Worm (Caenorhabditis elegans) whole organism, L3 larva: ENCODE results near the gene ncx-9.

ENCODE experiments used
- R02D3.7 ChIP-seq: fragments of 150-350 bp; optimal IDR thresholded peaks from 2 replicates; lab custom pipeline; 2014; ENCODE audit warnings: missing biosample characterization, missing genetic modification characterization
- aly-2 ChIP-seq: fragments of 150-350 bp; optimal IDR thresholded peaks from 2 replicates; lab custom pipeline; 2014; ENCODE audit warnings: missing biosample characterization, missing genetic modification characterization
- ama-1 ChIP-seq: fragments of 150-350 bp; optimal IDR thresholded peaks from 2 replicates; lab custom pipeline; 2018
- ceh-16 ChIP-seq: sonication (generic microtip); optimal IDR thresholded peaks from 2 replicates; lab custom pipeline; 2017; ENCODE audit warnings: missing biosample characterization, missing genetic modification characterization
- ceh-9 ChIP-seq: sonication (generic microtip); optimal IDR thresholded peaks from 2 replicates; lab custom pipeline; 2018; ENCODE audit warnings: missing biosample characterization, missing genetic modification characterization
- daf-12 ChIP-seq: fragments of 150-350 bp; optimal IDR thresholded peaks from 2 replicates; lab custom pipeline; 2014; ENCODE audit warnings: missing biosample characterization, missing genetic modification reagents, missing genetic modification characterization
- egl-27 ChIP-seq: sonication (generic microtip); optimal IDR thresholded peaks from 4 replicates; lab custom pipeline; 2017; ENCODE audit warnings: missing biosample characterization, missing genetic modification reagents, missing genetic modification characterization
- egl-5 ChIP-seq: fragments of 150-350 bp; optimal IDR thresholded peaks from 2 replicates; lab custom pipeline; 2017; ENCODE audit warnings: missing biosample characterization, missing genetic modification reagents, missing genetic modification characterization, inconsistent platforms
- elt-1 ChIP-seq: fragments of 150-350 bp; optimal IDR thresholded peaks from 2 replicates; lab custom pipeline; 2014; ENCODE audit warnings: missing biosample characterization, missing genetic modification characterization
- elt-2 ChIP-seq: sonication (generic microtip); optimal IDR thresholded peaks from 2 replicates; lab custom pipeline; 2016; ENCODE audit warnings: missing genetic modification reagents, mild to moderate bottlenecking, missing genetic modification characterization, missing compliant biosample characterization
- eor-1 ChIP-seq, 2 experiments: fragments of 150-350 bp; optimal IDR thresholded peaks; 2 replicates each; lab custom pipeline; 2014 to 2018; ENCODE audit warnings: missing biosample characterization in 2 of 2, missing genetic modification characterization in 2 of 2
- fkh-10 ChIP-seq: sonication (generic microtip); optimal IDR thresholded peaks from 2 replicates; lab custom pipeline; 2017; ENCODE audit warnings: missing biosample characterization, missing genetic modification reagents, missing genetic modification characterization
- fkh-2 ChIP-seq: fragments of 150-350 bp; optimal IDR thresholded peaks from 2 replicates; lab custom pipeline; 2014; ENCODE audit warnings: missing biosample characterization, missing genetic modification reagents, missing genetic modification characterization
- fos-1 ChIP-seq: fragments of 150-350 bp; optimal IDR thresholded peaks from 2 replicates; lab custom pipeline; 2014; ENCODE audit warnings: missing biosample characterization, missing genetic modification characterization
- hmg-11 ChIP-seq: sonication (generic microtip); optimal IDR thresholded peaks from 2 replicates; lab custom pipeline; 2016; ENCODE audit warnings: missing genetic modification characterization, missing compliant biosample characterization
- jun-1 ChIP-seq: fragments of 150-350 bp; optimal IDR thresholded peaks from 2 replicates; lab custom pipeline; 2014; ENCODE audit warnings: missing biosample characterization, missing genetic modification reagents, missing genetic modification characterization
- lin-15B ChIP-seq: fragments of 150-350 bp; optimal IDR thresholded peaks from 2 replicates; lab custom pipeline; 2014; ENCODE audit warnings: missing biosample characterization, missing genetic modification characterization
- lin-39 ChIP-seq: fragments of 150-350 bp; optimal IDR thresholded peaks from 2 replicates; lab custom pipeline; 2018; ENCODE audit warnings: missing biosample characterization, missing genetic modification reagents, missing genetic modification characterization
- lsy-12 ChIP-seq: sonication (generic microtip); optimal IDR thresholded peaks from 2 replicates; lab custom pipeline; 2016; ENCODE audit warnings: mild to moderate bottlenecking, missing genetic modification characterization, missing compliant biosample characterization
- mdl-1 ChIP-seq: fragments of 150-350 bp; optimal IDR thresholded peaks from 2 replicates; lab custom pipeline; 2014; ENCODE audit warnings: missing biosample characterization, missing genetic modification characterization
- nhr-11 ChIP-seq: fragments of 150-350 bp; optimal IDR thresholded peaks from 2 replicates; lab custom pipeline; 2014; ENCODE audit warnings: missing biosample characterization, missing genetic modification characterization
- nhr-12 ChIP-seq: fragments of 150-350 bp; optimal IDR thresholded peaks from 2 replicates; lab custom pipeline; 2014; ENCODE audit warnings: missing biosample characterization, missing genetic modification characterization
- nhr-237 ChIP-seq: fragments of 150-350 bp; optimal IDR thresholded peaks from 2 replicates; lab custom pipeline; 2014; ENCODE audit warnings: missing biosample characterization, missing genetic modification characterization
- nhr-25 ChIP-seq: sonication (generic microtip); optimal IDR thresholded peaks from 2 replicates; lab custom pipeline; 2017; ENCODE audit warnings: missing biosample characterization, missing genetic modification characterization
- nhr-28 ChIP-seq: fragments of 150-350 bp; optimal IDR thresholded peaks from 2 replicates; lab custom pipeline; 2014; ENCODE audit warnings: missing biosample characterization, missing genetic modification characterization
- nhr-43 ChIP-seq: sonication (generic microtip); optimal IDR thresholded peaks from 2 replicates; lab custom pipeline; 2016; ENCODE audit warnings: mild to moderate bottlenecking, missing genetic modification characterization, missing compliant biosample characterization; ENCODE audit not compliant: poor library complexity, severe bottlenecking
- nhr-76 ChIP-seq: fragments of 150-350 bp; sonication (generic microtip); optimal IDR thresholded peaks from 5 replicates; lab custom pipeline; 2014; ENCODE audit warnings: missing biosample characterization, missing genetic modification characterization
- nhr-77 ChIP-seq: fragments of 150-350 bp; optimal IDR thresholded peaks from 2 replicates; lab custom pipeline; 2014; ENCODE audit warnings: missing biosample characterization, missing genetic modification characterization
- pha-4 ChIP-seq: fragments of 150-350 bp; optimal IDR thresholded peaks from 2 replicates; lab custom pipeline; 2014; ENCODE audit warnings: missing biosample characterization, missing genetic modification reagents, missing genetic modification characterization
- pqm-1 ChIP-seq: fragments of 150-350 bp; optimal IDR thresholded peaks from 2 replicates; lab custom pipeline; 2017; ENCODE audit warnings: missing biosample characterization, missing genetic modification characterization, inconsistent platforms
- sea-2 ChIP-seq: fragments of 150-350 bp; sonication (generic microtip); optimal IDR thresholded peaks from 4 replicates; lab custom pipeline; 2014; ENCODE audit warnings: missing biosample characterization, missing genetic modification reagents, missing genetic modification characterization
- skn-1 ChIP-seq: fragments of 150-350 bp; optimal IDR thresholded peaks from 2 replicates; lab custom pipeline; 2014; ENCODE audit warnings: missing biosample characterization, missing genetic modification characterization
- snpc-4 ChIP-seq: fragments of 150-350 bp; optimal IDR thresholded peaks from 2 replicates; lab custom pipeline; 2014; ENCODE audit warnings: missing biosample characterization, missing genetic modification characterization
- tbx-2 ChIP-seq: sonication (generic microtip); optimal IDR thresholded peaks from 2 replicates; lab custom pipeline; 2016; ENCODE audit warnings: mild to moderate bottlenecking, missing genetic modification characterization, missing compliant biosample characterization
- zag-1 ChIP-seq: fragments of 150-350 bp; optimal IDR thresholded peaks from 2 replicates; lab custom pipeline; 2014; ENCODE audit warnings: missing biosample characterization, missing genetic modification characterization
- ztf-11 ChIP-seq: fragments of 150-350 bp; optimal IDR thresholded peaks from 2 replicates; lab custom pipeline; 2014; ENCODE audit warnings: missing biosample characterization, missing genetic modification characterization
- ztf-4 ChIP-seq: fragments of 150-350 bp; optimal IDR thresholded peaks from 2 replicates; lab custom pipeline; 2014; ENCODE audit warnings: missing biosample characterization, missing genetic modification characterization

ncx-9 gene

ce11 chrV:5027640-5028039 is 32.6 kb upstream of the ncx-9 start, which contains the start of gene cpt-4:
Gene cpt-4 (minus strand): TSS chrV:5027723.
- TF ChIP-seq elt-2 (tag; lab: Kevin White, UChicago) (peak; percentile 95), ceh-16 (tag; lab: Kevin White, UChicago) (no peak), ztf-11 (tag; lab: Kevin White, UChicago) (no peak), pqm-1 (tag; lab: Kevin White, UChicago) (peak; percentile 83), mdl-1 (tag; lab: Kevin White, UChicago) (peak; percentile 5)

ce11 chrV:5026438-5026837 is 31.4 kb upstream of the ncx-9 start:
- TF ChIP-seq ama-1 (lab: Kevin White, UChicago) (no peak), pha-4 (tag; lab: Kevin White, UChicago) (no peak), pqm-1 (tag; lab: Kevin White, UChicago) (peak; percentile 58), nhr-43 (tag; lab: Kevin White, UChicago) (peak; percentile 13), lsy-12 (tag; lab: Kevin White, UChicago) (no peak), fos-1 (tag; lab: Kevin White, UChicago) (no peak), elt-2 (tag; lab: Kevin White, UChicago) (peak; percentile 90), nhr-12 (tag; lab: Kevin White, UChicago) (no peak)
- TF ChIP-seq, all 47 proteins: peak for 3

ce11 chrV:5023355-5023754 is 28.3 kb upstream of the ncx-9 start:
- TF ChIP-seq snpc-4 (tag; lab: Kevin White, UChicago) (no peak), elt-2 (tag; lab: Kevin White, UChicago) (peak; percentile 2), nhr-237 (tag; lab: Kevin White, UChicago) (no peak)

DNA sequence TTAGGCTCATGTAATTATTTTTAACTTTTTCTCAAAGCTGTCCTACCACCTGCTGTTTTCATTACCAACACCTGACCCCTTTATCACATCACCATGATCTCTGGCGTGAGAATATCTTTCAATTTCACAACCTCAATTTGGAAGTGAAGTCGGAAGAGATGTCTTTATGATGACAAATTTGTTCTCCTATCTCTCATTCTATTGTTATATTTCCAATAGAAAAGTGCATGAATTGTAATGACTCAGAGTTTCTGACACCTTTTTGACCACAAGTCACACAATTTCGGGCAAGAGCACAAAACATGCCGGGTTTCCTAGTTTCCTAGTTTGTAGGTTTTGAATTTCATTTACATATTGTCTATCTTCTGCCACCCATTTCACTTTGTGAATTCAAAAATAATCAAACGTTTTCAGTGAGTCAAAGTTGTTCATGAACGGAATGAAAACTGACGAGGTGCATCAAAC is 23.8 kb upstream of the ncx-9 start, which contains the start of gene srr-4:
Gene srr-4 (plus strand): TSS at position 415 of the 465 bp plus-strand sequence.
- no peak for TF ChIP-seq aly-2 (tag; lab: Kevin White, UChicago)
- TF ChIP-seq pqm-1 (tag; lab: Kevin White, UChicago) = peak; percentile 28

DNA sequence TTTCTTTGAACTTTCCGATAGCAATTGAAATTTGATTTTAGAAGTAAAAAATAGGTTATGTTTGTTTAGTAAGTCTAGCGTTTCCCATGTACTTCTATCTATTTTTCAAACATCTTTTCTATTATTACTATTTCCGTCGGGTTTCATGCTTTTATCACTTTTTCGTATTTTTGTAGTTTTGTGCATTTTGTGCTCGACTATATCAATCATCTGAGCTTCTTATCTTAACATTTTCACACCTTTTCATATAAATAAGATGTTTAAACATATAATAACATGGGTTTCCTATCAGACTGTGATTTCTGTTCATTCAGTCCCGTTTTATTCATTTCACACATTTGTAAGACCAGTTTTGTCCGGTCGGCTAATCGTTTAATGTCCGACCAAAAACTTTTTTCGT is 23.0 kb upstream of the ncx-9 start:
- TF ChIP-seq tbx-2 (tag; lab: Kevin White, UChicago) = no peak
- no peak for TF ChIP-seq R02D3.7 (tag; lab: Kevin White, UChicago)
- TF ChIP-seq ceh-9 (tag; lab: Kevin White, UChicago) = no peak
- no peak for TF ChIP-seq ztf-11 (tag; lab: Kevin White, UChicago)
- no peak for TF ChIP-seq jun-1 (tag; lab: Kevin White, UChicago)
- no peak for TF ChIP-seq nhr-28
- TF ChIP-seq eor-1 (tag; optimal IDR thresholded peaks at IDR 0.05; lab: Kevin White, UChicago) = no peak
- peak; percentile 86 for TF ChIP-seq elt-2 (tag; lab: Kevin White, UChicago)
- no peak for TF ChIP-seq snpc-4 (tag; lab: Kevin White, UChicago)
- TF ChIP-seq nhr-77 (tag; lab: Kevin White, UChicago) = no peak
- peak; percentile 85 for TF ChIP-seq pqm-1 (tag; lab: Kevin White, UChicago)
- TF ChIP-seq egl-5 (tag; lab: Kevin White, UChicago) = no peak

- TF ChIP-seq lin-15B (tag; lab: Kevin White, UChicago) (no peak), lin-39 (no peak), zag-1 (tag; lab: Kevin White, UChicago) (no peak)
Measured at ce11 chrV:5016728-5017127, 21.7 kb upstream of the ncx-9 start.

- TF ChIP-seq elt-1 (tag; lab: Kevin White, UChicago) = no peak
- TF ChIP-seq egl-27 = peak; percentile 28
- no peak for TF ChIP-seq eor-1 (tag; optimal IDR thresholded peaks at IDR 0.05; lab: Kevin White, UChicago)
- no peak for TF ChIP-seq ztf-4 (tag; lab: Kevin White, UChicago)
- no peak for TF ChIP-seq daf-12
- TF ChIP-seq lsy-12 (tag; lab: Kevin White, UChicago) = no peak
- no peak for TF ChIP-seq lin-15B (tag; lab: Kevin White, UChicago)
- no peak for TF ChIP-seq fkh-2
- TF ChIP-seq nhr-25 (tag; lab: Kevin White, UChicago) = no peak
- no peak for TF ChIP-seq skn-1 (tag; lab: Kevin White, UChicago)
- TF ChIP-seq sea-2 = no peak
- TF ChIP-seq elt-2 (tag; lab: Kevin White, UChicago) = peak; percentile 80
- TF ChIP-seq nhr-11 = no peak
- TF ChIP-seq pha-4 (tag; lab: Kevin White, UChicago) = no peak
- TF ChIP-seq ceh-9 (tag; lab: Kevin White, UChicago) = no peak
- peak; percentile 97 for TF ChIP-seq pqm-1 (tag; lab: Kevin White, UChicago)
- no peak for TF ChIP-seq hmg-11
- TF ChIP-seq jun-1 (tag; lab: Kevin White, UChicago) = peak; percentile 66
- TF ChIP-seq fkh-10 (GFP tag; lab: Kevin White, UChicago) = no peak
- no peak for TF ChIP-seq aly-2 (tag; lab: Kevin White, UChicago)
- TF ChIP-seq nhr-77 (tag; lab: Kevin White, UChicago) = no peak
- TF ChIP-seq nhr-76 (tag; lab: Kevin White, UChicago) = no peak
Measured at ce11 chrV:5012193-5012853, 17.3 kb upstream of the ncx-9 start, which contains the start of gene srr-6. Gene srr-6 (plus strand): TSS chrV:5012803.
